Fruit fly (Drosophila melanogaster): Measurements from ENCODE around the gene CG6071.

DNA sequence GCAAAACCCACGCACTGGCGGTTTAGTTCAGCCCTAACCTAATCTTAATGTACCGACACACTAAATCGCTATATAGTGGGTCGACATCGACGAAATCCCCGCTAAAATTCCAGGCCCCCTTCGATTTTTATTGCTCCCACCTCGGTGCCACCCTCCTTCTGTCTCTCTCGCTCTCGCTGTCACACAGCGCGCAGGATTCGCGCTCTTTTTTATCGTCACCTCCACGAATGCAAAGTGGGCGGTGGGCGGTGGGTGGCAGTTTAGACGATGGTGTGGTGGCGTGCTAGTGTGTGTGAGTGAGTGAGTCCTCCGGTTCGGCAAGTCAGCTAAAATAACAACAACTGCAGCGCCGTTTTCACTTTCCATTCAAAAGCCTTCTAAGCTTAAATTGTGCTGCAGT, 43.8 kb downstream of the CG6071 start:
- no peak for TF ChIP-seq usp (GFP tag; optimal IDR thresholded peaks at IDR 0.05)
- no peak for TF ChIP-seq CG8478 (optimal IDR thresholded peaks at IDR 0.05)
- no peak for TF ChIP-seq pan (optimal IDR thresholded peaks at IDR 0.05)

Measured in whole organism.